Fruit fly (Drosophila melanogaster) whole organism, prepupa: ENCODE results near the gene CG17477.

ENCODE experiments used
- Blimp-1 ChIP-seq: fragments of 200-800 bp; sonication (Bioruptor generic); optimal IDR thresholded peaks from 3 replicates; lab custom pipeline; 2017; ENCODE audit warnings: missing biosample characterization, missing genetic modification characterization, mild to moderate bottlenecking, moderate library complexity, missing genetic modification reagents
- CG10631 ChIP-seq: fragments of 200-800 bp; sonication (Bioruptor generic); optimal IDR thresholded peaks from 2 replicates; lab custom pipeline; 2016; ENCODE audit warnings: missing biosample characterization, missing genetic modification characterization
- CG10669 ChIP-seq: fragments of 200-800 bp; sonication (Bioruptor generic); optimal IDR thresholded peaks from 3 replicates; lab custom pipeline; 2018; ENCODE audit warnings: missing biosample characterization, mild to moderate bottlenecking, missing genetic modification characterization, moderate library complexity
- CG11294 ChIP-seq: fragments of 200-800 bp; sonication (Bioruptor generic); IDR thresholded peaks from 2 replicates; pipeline ENCODE4 v1.3.6; 2022; ENCODE audit warnings: missing biosample characterization, missing genetic modification characterization
- CG11762 ChIP-seq: fragments of 200-800 bp; sonication (Bioruptor generic); optimal IDR thresholded peaks from 3 replicates; lab custom pipeline; 2016; ENCODE audit warnings: missing biosample characterization, missing genetic modification characterization; ENCODE audit not compliant: insufficient read depth
- CG11902 ChIP-seq: fragments of 200-800 bp; sonication (Bioruptor generic); optimal IDR thresholded peaks from 3 replicates; lab custom pipeline; 2016; ENCODE audit warnings: missing biosample characterization, missing genetic modification characterization
- CG15336 ChIP-seq: fragments of 200-800 bp; sonication (Bioruptor generic); IDR thresholded peaks from 2 replicates; pipeline ENCODE4 v1.3.6; 2022; ENCODE audit warnings: missing biosample characterization, missing genetic modification characterization
- CG1621 ChIP-seq: fragments of 200-800 bp; sonication (Bioruptor generic); optimal IDR thresholded peaks from 3 replicates; lab custom pipeline; 2018; ENCODE audit warnings: missing biosample characterization, mild to moderate bottlenecking, missing genetic modification characterization
- CG16779 ChIP-seq: fragments of 200-800 bp; sonication (Bioruptor generic); optimal IDR thresholded peaks from 3 replicates; lab custom pipeline; 2017; ENCODE audit warnings: missing biosample characterization, mild to moderate bottlenecking, missing genetic modification characterization
- CG3032 ChIP-seq: fragments of 200-800 bp; optimal IDR thresholded peaks from 2 replicates; lab custom pipeline; 2019; ENCODE audit warnings: missing biosample characterization, mild to moderate bottlenecking, missing genetic modification characterization, moderate library complexity
- CG31627 ChIP-seq: fragments of 200-800 bp; sonication (Bioruptor generic); optimal IDR thresholded peaks from 3 replicates; lab custom pipeline; 2016; ENCODE audit warnings: missing biosample characterization, missing genetic modification characterization
- CG34406 ChIP-seq: fragments of 200-800 bp; sonication (Bioruptor generic); optimal IDR thresholded peaks from 3 replicates; lab custom pipeline; 2016; ENCODE audit warnings: missing biosample characterization, missing genetic modification characterization
- CG4318 ChIP-seq: fragments of 200-800 bp; sonication (Bioruptor generic); optimal IDR thresholded peaks from 3 replicates; lab custom pipeline; 2017; ENCODE audit warnings: missing biosample characterization, mild to moderate bottlenecking, missing genetic modification characterization
- CG6792 ChIP-seq: fragments of 200-800 bp; sonication (Bioruptor generic); optimal IDR thresholded peaks from 3 replicates; lab custom pipeline; 2016; ENCODE audit warnings: missing biosample characterization, missing genetic modification characterization
- CG6854 ChIP-seq: fragments of 200-800 bp; sonication (Bioruptor generic); optimal IDR thresholded peaks from 2 replicates; lab custom pipeline; 2017; ENCODE audit warnings: missing biosample characterization, mild to moderate bottlenecking, missing genetic modification characterization
- CG8119 ChIP-seq: fragments of 200-800 bp; sonication (Bioruptor generic); IDR thresholded peaks from 3 replicates; pipeline ENCODE4 v1.3.6; 2022; ENCODE audit warnings: missing biosample characterization, missing genetic modification characterization
- CG8319 ChIP-seq: fragments of 200-800 bp; sonication (Bioruptor generic); optimal IDR thresholded peaks from 3 replicates; lab custom pipeline; 2016; ENCODE audit warnings: missing biosample characterization, missing genetic modification characterization
- CG8632 ChIP-seq: fragments of 200-800 bp; sonication (Bioruptor generic); optimal IDR thresholded peaks from 3 replicates; lab custom pipeline; 2016; ENCODE audit warnings: missing biosample characterization, missing genetic modification characterization
- CG9139 ChIP-seq: fragments of 200-800 bp; sonication (Bioruptor generic); optimal IDR thresholded peaks from 3 replicates; lab custom pipeline; 2017; ENCODE audit warnings: missing biosample characterization, mild to moderate bottlenecking, missing genetic modification characterization
- Eip78C ChIP-seq: fragments of 200-800 bp; sonication (Bioruptor generic); peaks from one replicate; lab custom pipeline; 2016; ENCODE audit warnings: missing biosample characterization, missing genetic modification characterization
- Eip93F ChIP-seq: fragments of 200-800 bp; sonication (Bioruptor generic); optimal IDR thresholded peaks from 2 replicates; lab custom pipeline; 2016; ENCODE audit warnings: missing biosample characterization, mild to moderate bottlenecking, missing genetic modification characterization
- Ets21C ChIP-seq: fragments of 200-800 bp; sonication (Bioruptor generic); optimal IDR thresholded peaks from 3 replicates; lab custom pipeline; 2016; ENCODE audit warnings: missing biosample characterization, missing genetic modification characterization
- Ets96B ChIP-seq: fragments of 200-800 bp; optimal IDR thresholded peaks from 2 replicates; lab custom pipeline; 2019; ENCODE audit warnings: missing biosample characterization, mild to moderate bottlenecking, missing genetic modification characterization, moderate library complexity
- Gug ChIP-seq: fragments of 200-800 bp; sonication (Bioruptor generic); IDR thresholded peaks from 2 replicates; pipeline ENCODE4 v1.3.6; 2022; ENCODE audit warnings: missing biosample characterization, missing genetic modification characterization
- Hr38 ChIP-seq: sonication (Bioruptor generic); optimal IDR thresholded peaks from 2 replicates; lab custom pipeline; 2016; ENCODE audit warnings: missing biosample characterization, missing genetic modification characterization
- Hr39 ChIP-seq: fragments of 200-800 bp; sonication (Bioruptor generic); optimal IDR thresholded peaks from 2 replicates; lab custom pipeline; 2016; ENCODE audit warnings: missing biosample characterization, missing genetic modification characterization
- Lpt ChIP-seq: fragments of 200-800 bp; sonication (Bioruptor generic); optimal IDR thresholded peaks from 3 replicates; lab custom pipeline; 2016; ENCODE audit warnings: missing biosample characterization, missing genetic modification characterization
- Met ChIP-seq: fragments of 200-800 bp; sonication (Bioruptor generic); optimal IDR thresholded peaks from 3 replicates; lab custom pipeline; 2016; ENCODE audit warnings: missing biosample characterization, missing genetic modification characterization
- OdsH ChIP-seq: fragments of 200-800 bp; sonication (Bioruptor generic); optimal IDR thresholded peaks from 3 replicates; lab custom pipeline; 2016; ENCODE audit warnings: missing biosample characterization, missing genetic modification characterization
- Smox ChIP-seq: fragments of 200-800 bp; sonication (Bioruptor generic); optimal IDR thresholded peaks from 3 replicates; lab custom pipeline; 2016; ENCODE audit warnings: missing biosample characterization, missing genetic modification characterization
- Sox102F ChIP-seq: fragments of 200-800 bp; sonication (Bioruptor generic); optimal IDR thresholded peaks from 2 replicates; lab custom pipeline; 2016; ENCODE audit warnings: missing biosample characterization, mild to moderate bottlenecking, missing genetic modification characterization
- Sox14 ChIP-seq: fragments of 200-800 bp; sonication (Bioruptor generic); optimal IDR thresholded peaks from 3 replicates; lab custom pipeline; 2016; ENCODE audit warnings: missing biosample characterization, missing genetic modification characterization
- Sox15 ChIP-seq: fragments of 200-800 bp; sonication (Bioruptor generic); optimal IDR thresholded peaks from 3 replicates; lab custom pipeline; 2016; ENCODE audit warnings: missing biosample characterization, missing genetic modification characterization
- achi ChIP-seq: fragments of 200-800 bp; sonication (Bioruptor generic); optimal IDR thresholded peaks from 3 replicates; lab custom pipeline; 2016; ENCODE audit warnings: missing biosample characterization, missing genetic modification characterization
- acj6 ChIP-seq: fragments of 200-800 bp; sonication (Bioruptor generic); optimal IDR thresholded peaks from 3 replicates; lab custom pipeline; 2016; ENCODE audit warnings: missing biosample characterization, missing genetic modification characterization
- cyc ChIP-seq: fragments of 200-800 bp; sonication (Bioruptor generic); optimal IDR thresholded peaks from 3 replicates; lab custom pipeline; 2016; ENCODE audit warnings: missing biosample characterization, missing genetic modification characterization
- dsx ChIP-seq: fragments of 200-800 bp; optimal IDR thresholded peaks from 3 replicates; lab custom pipeline; 2019; ENCODE audit warnings: missing biosample characterization, mild to moderate bottlenecking, missing genetic modification characterization, moderate library complexity; ENCODE audit not compliant: poor library complexity, severe bottlenecking
- eg ChIP-seq: fragments of 200-800 bp; sonication (Bioruptor generic); IDR thresholded peaks from 3 replicates; pipeline ENCODE4 v1.3.6; 2022; ENCODE audit warnings: missing biosample characterization, missing genetic modification characterization
- fd59A ChIP-seq: fragments of 200-800 bp; sonication (Bioruptor generic); optimal IDR thresholded peaks from 2 replicates; lab custom pipeline; 2017; ENCODE audit warnings: missing biosample characterization, mild to moderate bottlenecking, missing genetic modification characterization, missing genetic modification reagents
- fd85E ChIP-seq: fragments of 200-800 bp; sonication (Bioruptor generic); optimal IDR thresholded peaks from 3 replicates; lab custom pipeline; 2016; ENCODE audit warnings: missing biosample characterization, missing genetic modification characterization
- fkh ChIP-seq: fragments of 200-800 bp; sonication (Bioruptor generic); optimal IDR thresholded peaks from 3 replicates; lab custom pipeline; 2017; ENCODE audit warnings: missing biosample characterization, mild to moderate bottlenecking, missing genetic modification characterization, moderate library complexity
- lz ChIP-seq: fragments of 200-800 bp; sonication (Bioruptor generic); optimal IDR thresholded peaks from 3 replicates; lab custom pipeline; 2016; ENCODE audit warnings: missing biosample characterization, missing genetic modification characterization
- net ChIP-seq: fragments of 200-800 bp; sonication (Bioruptor generic); optimal IDR thresholded peaks from 3 replicates; lab custom pipeline; 2016; ENCODE audit warnings: missing biosample characterization, missing genetic modification characterization
- salr ChIP-seq, 2 experiments: fragments of 200-800 bp; sonication (Bioruptor generic); optimal IDR thresholded peaks; 3 replicates each; lab custom pipeline; 2016 to 2018; ENCODE audit warnings: missing biosample characterization in 2 of 2, missing genetic modification characterization in 2 of 2, mild to moderate bottlenecking in 1 of 2
- spab ChIP-seq: fragments of 200-800 bp; sonication (Bioruptor generic); optimal IDR thresholded peaks from 2 replicates; lab custom pipeline; 2017; ENCODE audit warnings: missing biosample characterization, mild to moderate bottlenecking, missing genetic modification characterization, missing genetic modification reagents
- ss ChIP-seq, 2 experiments: fragments of 200-800 bp; sonication (Bioruptor generic); optimal IDR thresholded peaks; 2 replicates in 1 of 2; 3 replicates in 1 of 2; lab custom pipeline; 2017 to 2018; ENCODE audit warnings: mild to moderate bottlenecking in 2 of 2, missing biosample characterization in 2 of 2, missing genetic modification characterization in 2 of 2, moderate library complexity in 1 of 2
- topi ChIP-seq: fragments of 200-800 bp; sonication (Bioruptor generic); optimal IDR thresholded peaks from 3 replicates; lab custom pipeline; 2016; ENCODE audit warnings: missing biosample characterization, missing genetic modification characterization
- vri ChIP-seq: fragments of 200-800 bp; sonication (Bioruptor generic); optimal IDR thresholded peaks from 3 replicates; lab custom pipeline; 2016; ENCODE audit warnings: missing biosample characterization, mild to moderate bottlenecking, missing genetic modification characterization

The CG17477 gene

dm6 chr3R:17126838-17127237 is at the start of gene CG17477, which contains the start of gene CG31269:
CG17477 (minus strand) TSS chr3R:17126938.
CG31269 (plus strand) TSS chr3R:17127126.
- no peak for TF ChIP-seq Ets96B (tag; lab: Kevin White, UChicago)
- TF ChIP-seq CG8632 (GFP tag; lab: Kevin White, UChicago) = no peak
- no peak for TF ChIP-seq CG1621 (tag; lab: Kevin White, UChicago)
- no peak for TF ChIP-seq CG15336
- TF ChIP-seq Smox (GFP tag; lab: Kevin White, UChicago) = no peak
- no peak for TF ChIP-seq CG10631 (GFP tag; lab: Kevin White, UChicago)
- no peak for TF ChIP-seq Sox102F (GFP tag; lab: Kevin White, UChicago)
- no peak for TF ChIP-seq fd59A (GFP tag; lab: Kevin White, UChicago)
- TF ChIP-seq salr (GFP tag; optimal IDR thresholded peaks at IDR 0.05; lab: Kevin White, UChicago) = no peak
- TF ChIP-seq CG4318 (GFP tag; lab: Kevin White, UChicago) = no peak
- no peak for TF ChIP-seq Blimp-1 (GFP tag; lab: Kevin White, UChicago)

dm6 chr3R:17151376-17152026 is 24.8 kb upstream of the CG17477 start, which contains the start of gene CG5292:
CG5292 (plus strand) TSS chr3R:17151861.
- TF ChIP-seq Ets96B (tag; lab: Kevin White, UChicago) = no peak
- peak; percentile 31 for TF ChIP-seq Sox102F (GFP tag; lab: Kevin White, UChicago)
- no peak for TF ChIP-seq CG16779
- peak; percentile 34 for TF ChIP-seq CG10631 (GFP tag; lab: Kevin White, UChicago)
- TF ChIP-seq CG11902 (GFP tag; lab: Kevin White, UChicago) = no peak
- no peak for TF ChIP-seq CG11294 (GFP tag; lab: Robert Waterston, UW)
- TF ChIP-seq salr (GFP tag; optimal IDR thresholded peaks at IDR 0.05; lab: Kevin White, UChicago) = no peak
- no peak for TF ChIP-seq fd59A (GFP tag; lab: Kevin White, UChicago)
- peak; percentile 52 for TF ChIP-seq CG6792 (GFP tag; lab: Kevin White, UChicago)
- TF ChIP-seq CG9139 (GFP tag; lab: Kevin White, UChicago) = no peak
- no peak for TF ChIP-seq vri (GFP tag; lab: Kevin White, UChicago)
- peak; percentile 45 for TF ChIP-seq achi (GFP tag; lab: Kevin White, UChicago)
- peak; percentile 54 for TF ChIP-seq Smox (GFP tag; lab: Kevin White, UChicago)
- no peak for TF ChIP-seq CG4318 (GFP tag; lab: Kevin White, UChicago)
- TF ChIP-seq Lpt (GFP tag; lab: Kevin White, UChicago) = no peak
- no peak for TF ChIP-seq CG11762
- TF ChIP-seq dsx (GFP tag; lab: Kevin White, UChicago) = no peak
- TF ChIP-seq Eip93F (GFP tag; lab: Kevin White, UChicago) = no peak
- TF ChIP-seq acj6 (GFP tag; lab: Kevin White, UChicago) = no peak
- no peak for TF ChIP-seq CG10669 (GFP tag; lab: Kevin White, UChicago)
- no peak for TF ChIP-seq Eip78C (GFP tag; lab: Kevin White, UChicago)
- TF ChIP-seq topi (GFP tag; lab: Kevin White, UChicago) = no peak
- no peak for TF ChIP-seq Sox14 (GFP tag; lab: Kevin White, UChicago)
- no peak for TF ChIP-seq CG34406 (GFP tag; lab: Kevin White, UChicago)
- TF ChIP-seq Ets21C = no peak
- TF ChIP-seq OdsH (GFP tag; lab: Kevin White, UChicago) = no peak
- TF ChIP-seq fkh (GFP tag; lab: Kevin White, UChicago) = no peak
- peak; percentile 27 for TF ChIP-seq CG31627
- no peak for TF ChIP-seq Sox15 (GFP tag; lab: Kevin White, UChicago)
- no peak for TF ChIP-seq Met (GFP tag; lab: Kevin White, UChicago)
- TF ChIP-seq Hr38 (GFP tag; lab: Kevin White, UChicago) = no peak
- peak; percentile 37 for TF ChIP-seq Hr39
- no peak for TF ChIP-seq fd85E
- peak; percentile 55 for TF ChIP-seq lz (GFP tag; lab: Kevin White, UChicago)
- TF ChIP-seq CG8319 (GFP tag; lab: Kevin White, UChicago) = peak; percentile 45
- TF ChIP-seq CG8119 (GFP tag; lab: Robert Waterston, UW) = peak; percentile 56; the same call in 2 of the 3 replicates
- no peak for TF ChIP-seq spab (GFP tag; lab: Kevin White, UChicago)
- TF ChIP-seq CG6854 (GFP tag; lab: Kevin White, UChicago) = no peak
- no peak for TF ChIP-seq Gug (GFP tag; lab: Robert Waterston, UW)
- TF ChIP-seq net = peak; percentile 51
- peak; percentile 74 for TF ChIP-seq eg (GFP tag; lab: Robert Waterston, UW)
- peak; percentile 53 for TF ChIP-seq CG3032
- peak; percentile 22 for TF ChIP-seq cyc (GFP tag; lab: Kevin White, UChicago)
- TF ChIP-seq ss (GFP tag; optimal IDR thresholded peaks at IDR 0.05; lab: Kevin White, UChicago) = no peak
